Worm (Caenorhabditis elegans): ENCODE measurements around the gene Y53F4B.17.

DNA sequence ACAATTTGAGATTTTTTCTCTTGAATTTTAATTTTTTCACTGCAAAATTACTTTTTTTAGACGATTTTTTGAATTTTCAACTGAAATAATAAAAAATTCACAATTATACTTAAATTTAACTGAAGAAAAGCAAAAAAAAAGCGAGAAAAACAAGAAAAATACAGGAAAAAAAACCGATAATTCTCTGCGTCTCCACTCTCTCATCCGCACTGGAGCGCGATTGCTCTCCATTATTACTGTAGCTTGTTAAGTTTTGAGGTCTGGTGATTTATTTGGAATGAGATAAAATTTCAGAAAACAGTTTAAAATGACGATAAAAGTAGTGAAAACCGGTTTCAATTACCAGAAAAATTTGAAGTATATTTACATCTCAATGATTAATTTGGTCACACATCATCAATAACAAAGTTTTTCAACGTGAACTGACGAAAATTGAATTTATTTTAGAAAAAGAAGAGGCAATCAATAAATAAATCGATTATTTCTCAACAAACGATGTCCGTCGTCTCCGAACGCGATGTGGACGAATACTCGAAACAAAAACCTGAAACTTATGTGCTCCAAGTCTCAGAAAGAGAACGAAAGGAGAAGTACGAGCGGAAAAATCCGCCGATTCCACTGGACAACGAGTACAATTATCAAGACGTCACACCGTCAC is 18.5 kb downstream of the Y53F4B.17 start, which contains the start of gene Y53F4B.19:
- peak; percentile 62; the same call in 1 of the 2 replicates for TF ChIP-seq rcor-1 (GFP tag; IDR thresholded peaks at IDR 0.05)
- TF ChIP-seq attf-5 (GFP tag; optimal IDR thresholded peaks at IDR 0.05) = no peak
- TF ChIP-seq lsy-27 (tag; optimal IDR thresholded peaks at IDR 0.05; ENCODE audit: borderline replicate concordance, insufficient read depth) = no peak
- TF ChIP-seq Y95B8A.8 (GFP tag; IDR thresholded peaks at IDR 0.05) = no peak

Measured in whole organism, young adult.